Fruit fly (Drosophila melanogaster): ENCODE results near the gene RabGGTb.

The RabGGTb gene

dm6 chr2L:2851589-2851988, 27.3 kb upstream of the RabGGTb start:
- TF ChIP-seq ey (GFP tag; optimal IDR thresholded peaks at IDR 0.05) (no peak), Rel (GFP tag; optimal IDR thresholded peaks at IDR 0.05) (no peak), Rel (tag; optimal IDR thresholded peaks at IDR 0.05) (no peak), sage (GFP tag; optimal IDR thresholded peaks at IDR 0.05) (no peak), Dfd (GFP tag; optimal IDR thresholded peaks at IDR 0.05) (no peak), Myc (optimal IDR thresholded peaks at IDR 0.05) (no peak), Vsx2 (GFP tag; optimal IDR thresholded peaks at IDR 0.05; ENCODE audit: partially characterized antibody) (no peak), CG32264 (GFP tag; optimal IDR thresholded peaks at IDR 0.05) (no peak), Hr83 (GFP tag; optimal IDR thresholded peaks at IDR 0.05; ENCODE audit: poor library complexity, severe bottlenecking) (no peak), brk (GFP tag; optimal IDR thresholded peaks at IDR 0.05) (no peak), h (GFP tag; optimal IDR thresholded peaks at IDR 0.05) (no peak), Jra (GFP tag; optimal IDR thresholded peaks at IDR 0.05) (no peak), tai (GFP tag; optimal IDR thresholded peaks at IDR 0.05) (no peak), dsf (GFP tag; optimal IDR thresholded peaks at IDR 0.05; ENCODE audit: borderline replicate concordance) (no peak)

dm6 chr2L:2855204-2855768, 23.6 kb upstream of the RabGGTb start:
- TF ChIP-seq Dfd (GFP tag; optimal IDR thresholded peaks at IDR 0.05): no peak
- no peak for TF ChIP-seq CG9705 (GFP tag; optimal IDR thresholded peaks at IDR 0.05)
- no peak for TF ChIP-seq CrebA (GFP tag; optimal IDR thresholded peaks at IDR 0.05; ENCODE audit: borderline replicate concordance)
- no peak for TF ChIP-seq Abd-B (GFP tag; optimal IDR thresholded peaks at IDR 0.05)
- no peak for TF ChIP-seq GATAd (GFP tag; optimal IDR thresholded peaks at IDR 0.05)
- TF ChIP-seq tai (GFP tag; optimal IDR thresholded peaks at IDR 0.05): no peak
- no peak for TF ChIP-seq brk (GFP tag; optimal IDR thresholded peaks at IDR 0.05)
- peak; percentile 50 for TF ChIP-seq N (GFP tag; optimal IDR thresholded peaks at IDR 0.05)
- peak; percentile 8 for TF ChIP-seq Hr83 (GFP tag; optimal IDR thresholded peaks at IDR 0.05; ENCODE audit: poor library complexity, severe bottlenecking)
- TF ChIP-seq fru (GFP tag; optimal IDR thresholded peaks at IDR 0.05): no peak
- TF ChIP-seq Jra (GFP tag; optimal IDR thresholded peaks at IDR 0.05): no peak
- no peak for TF ChIP-seq Sp1 (GFP tag; optimal IDR thresholded peaks at IDR 0.05)
- no peak for TF ChIP-seq psq (GFP tag; optimal IDR thresholded peaks at IDR 0.05)
- TF ChIP-seq sage (GFP tag; optimal IDR thresholded peaks at IDR 0.05): no peak
- peak; percentile 74 for TF ChIP-seq Myc (optimal IDR thresholded peaks at IDR 0.05)
- no peak for TF ChIP-seq HLH106 (tag; optimal IDR thresholded peaks at IDR 0.05)
- TF ChIP-seq Mio (GFP tag; optimal IDR thresholded peaks at IDR 0.05): no peak
- no peak for TF ChIP-seq ey (GFP tag; optimal IDR thresholded peaks at IDR 0.05)
- no peak for TF ChIP-seq dmrt93B (GFP tag; optimal IDR thresholded peaks at IDR 0.05)
- TF ChIP-seq jim (GFP tag; optimal IDR thresholded peaks at IDR 0.05): no peak

dm6 chr2L:2855773-2856615, 22.9 kb upstream of the RabGGTb start, which contains the start of the genes CG3104 and RpS21:
Gene CG3104, minus strand, starts transcription at chr2L:2855778.
Gene RpS21, plus strand, starts transcription at chr2L:2856070.
- peak; percentile 77 for TF ChIP-seq Mio (GFP tag; optimal IDR thresholded peaks at IDR 0.05)
- TF ChIP-seq Sp1 (GFP tag; optimal IDR thresholded peaks at IDR 0.05): peak; percentile 84
- TF ChIP-seq GATAd (GFP tag; optimal IDR thresholded peaks at IDR 0.05): peak; percentile 51
- peak; percentile 84 for TF ChIP-seq h (GFP tag; optimal IDR thresholded peaks at IDR 0.05)
- peak; percentile 4 for TF ChIP-seq brk (GFP tag; optimal IDR thresholded peaks at IDR 0.05)
- TF ChIP-seq CG9705 (GFP tag; optimal IDR thresholded peaks at IDR 0.05): peak; percentile 88
- peak; percentile 4 for TF ChIP-seq CrebA (GFP tag; optimal IDR thresholded peaks at IDR 0.05; ENCODE audit: borderline replicate concordance)
- TF ChIP-seq rgr (GFP tag; optimal IDR thresholded peaks at IDR 0.05): peak; percentile 91
- TF ChIP-seq N (GFP tag; optimal IDR thresholded peaks at IDR 0.05): no peak
- TF ChIP-seq jim (GFP tag; optimal IDR thresholded peaks at IDR 0.05): peak; percentile 25
- TF ChIP-seq Abd-B (GFP tag; optimal IDR thresholded peaks at IDR 0.05): no peak
- peak; percentile 83 for TF ChIP-seq Hnf4 (GFP tag; optimal IDR thresholded peaks at IDR 0.05)
- TF ChIP-seq Hr78 (GFP tag; optimal IDR thresholded peaks at IDR 0.05): no peak
- no peak for TF ChIP-seq Rel (GFP tag; optimal IDR thresholded peaks at IDR 0.05)
- TF ChIP-seq Rel (tag; optimal IDR thresholded peaks at IDR 0.05): peak; percentile 53
- TF ChIP-seq Dfd (GFP tag; optimal IDR thresholded peaks at IDR 0.05): no peak
- TF ChIP-seq psq (GFP tag; optimal IDR thresholded peaks at IDR 0.05): peak; percentile 69
- TF ChIP-seq tai (GFP tag; optimal IDR thresholded peaks at IDR 0.05): peak; percentile 38
- TF ChIP-seq sage (GFP tag; optimal IDR thresholded peaks at IDR 0.05): peak; percentile 52
- TF ChIP-seq lola (GFP tag; optimal IDR thresholded peaks at IDR 0.05): no peak
- TF ChIP-seq sv (GFP tag; optimal IDR thresholded peaks at IDR 0.05): peak; percentile 70
- TF ChIP-seq Vsx2 (GFP tag; optimal IDR thresholded peaks at IDR 0.05; ENCODE audit: partially characterized antibody): no peak
- TF ChIP-seq ey (GFP tag; optimal IDR thresholded peaks at IDR 0.05): peak; percentile 73
- TF ChIP-seq CG32264 (GFP tag; optimal IDR thresholded peaks at IDR 0.05): no peak
- no peak for TF ChIP-seq dsf (GFP tag; optimal IDR thresholded peaks at IDR 0.05; ENCODE audit: borderline replicate concordance)
- TF ChIP-seq dmrt93B (GFP tag; optimal IDR thresholded peaks at IDR 0.05): peak; percentile 89
- peak; percentile 78 for TF ChIP-seq Myc (optimal IDR thresholded peaks at IDR 0.05)
- TF ChIP-seq dl (GFP tag; optimal IDR thresholded peaks at IDR 0.05; ENCODE audit: insufficient read depth in 1 of 2, partially characterized antibody in 2 of 2): no peak
- peak; percentile 81 for TF ChIP-seq br (GFP tag; optimal IDR thresholded peaks at IDR 0.05)
- TF ChIP-seq Dif (GFP tag; optimal IDR thresholded peaks at IDR 0.05; ENCODE audit: partially characterized antibody): no peak
- TF ChIP-seq HLH106 (tag; optimal IDR thresholded peaks at IDR 0.05): peak; percentile 82
- peak; percentile 59 for TF ChIP-seq woc (GFP tag; optimal IDR thresholded peaks at IDR 0.05)
- TF ChIP-seq pan (optimal IDR thresholded peaks at IDR 0.05): no peak
- no peak for TF ChIP-seq usp (GFP tag; optimal IDR thresholded peaks at IDR 0.05)
- TF ChIP-seq foxo (GFP tag; optimal IDR thresholded peaks at IDR 0.05): peak in 1 of 2 experiments; percentile 81
- TF ChIP-seq OdsH (GFP tag; optimal IDR thresholded peaks at IDR 0.05): peak; percentile 73
- peak; percentile 75 for TF ChIP-seq fru (GFP tag; optimal IDR thresholded peaks at IDR 0.05)
- peak; percentile 87 for TF ChIP-seq Hr83 (GFP tag; optimal IDR thresholded peaks at IDR 0.05; ENCODE audit: poor library complexity, severe bottlenecking)
